Worm (Caenorhabditis elegans) whole organism, L2 larva: ENCODE data around the gene B0513.4.

Source experiments
- ceh-16 ChIP-seq: fragments of 150-350 bp; optimal IDR thresholded peaks from 2 replicates; lab custom pipeline; 2014; ENCODE audit warnings: missing biosample characterization, missing genetic modification characterization
- nhr-6 ChIP-seq: fragments of 150-350 bp; optimal IDR thresholded peaks from 2 replicates; lab custom pipeline; 2014; ENCODE audit warnings: missing biosample characterization, missing genetic modification characterization

The B0513.4 gene

DNA sequence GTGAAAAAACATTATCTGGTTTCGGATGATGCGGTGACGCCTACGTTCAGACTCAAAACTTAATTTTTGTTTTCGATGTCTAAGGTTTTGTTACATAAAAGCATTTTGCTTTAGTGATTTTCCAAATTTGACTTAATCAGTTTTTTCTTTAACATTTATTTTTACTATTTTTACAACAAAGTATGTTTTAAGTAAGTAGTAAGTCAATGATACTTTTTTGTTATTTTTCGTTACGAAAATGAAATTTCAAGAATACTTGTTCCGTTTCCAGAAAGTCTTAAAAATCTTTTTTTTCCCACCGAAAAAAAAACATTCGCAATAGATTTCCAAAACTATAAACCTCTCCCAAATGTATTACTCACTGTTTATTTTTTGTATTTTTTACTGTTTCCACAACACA is 47.7 kb downstream of the B0513.4 start:
- no peak for TF ChIP-seq ceh-16 (tag; lab: Kevin White, UChicago)
- TF ChIP-seq nhr-6 (tag; lab: Kevin White, UChicago): no peak
